Worm (Caenorhabditis elegans) whole organism, early embryonic: ENCODE results near the gene str-261.

Source experiments
- ama-1 ChIP-seq: fragments of 150-350 bp; optimal IDR thresholded peaks from 2 replicates; lab custom pipeline; 2014
- ceh-36 ChIP-seq: sonication (generic microtip); optimal IDR thresholded peaks from 2 replicates; lab custom pipeline; 2016; ENCODE audit warnings: missing genetic modification characterization, inconsistent platforms, missing compliant biosample characterization
- hmbx-1 ChIP-seq: sonication (generic microtip); optimal IDR thresholded peaks from 2 replicates; lab custom pipeline; 2016; ENCODE audit warnings: mild to moderate bottlenecking, missing genetic modification characterization, missing compliant biosample characterization
- sea-1 ChIP-seq: fragments of 200-800 bp; sonication (Bioruptor generic); conservative IDR thresholded peaks from 2 replicates; pipeline ENCODE4 v1.3.6; 2022; ENCODE audit warnings: missing genetic modification characterization, missing compliant biosample characterization

- TF ChIP-seq ama-1 (no peak), sea-1 (GFP tag; lab: Robert Waterston, UW) (no peak), hmbx-1 (tag; lab: Kevin White, UChicago) (no peak), ceh-36 (tag; lab: Kevin White, UChicago) (no peak)
These were observed 2.4 kb downstream of the str-261 start for ce11 chrIII:11076743-11077142.
